Worm (Caenorhabditis elegans) whole organism, young adult: Measurements from ENCODE around the gene T11G6.3.
A peak's percentile ranks its signal among the peaks of the same experiment; 100 is the strongest.

Experiments used
- T07F8.4 ChIP-seq: sonication (generic microtip); optimal IDR thresholded peaks from 2 replicates; lab custom pipeline; 2016; ENCODE audit warnings: mild to moderate bottlenecking, missing genetic modification characterization, moderate library complexity, missing compliant biosample characterization
- T26A5.8 ChIP-seq: sonication (generic microtip); optimal IDR thresholded peaks from 2 replicates; lab custom pipeline; 2016; ENCODE audit warnings: missing genetic modification characterization, missing compliant biosample characterization
- Y79H2A.3 ChIP-seq: fragments of 200-800 bp; sonication (Bioruptor generic); conservative IDR thresholded peaks from 2 replicates; pipeline ENCODE4 v1.3.6; 2022; ENCODE audit warnings: missing genetic modification reagents, missing genetic modification characterization, missing compliant biosample characterization
- Y95B8A.8 ChIP-seq: fragments of 200-800 bp; sonication (Bioruptor generic); IDR thresholded peaks from 2 replicates; pipeline ENCODE4 v1.3.6; 2022; ENCODE audit warnings: missing genetic modification reagents, missing genetic modification characterization, missing compliant biosample characterization
- athp-1 ChIP-seq: sonication (generic microtip); optimal IDR thresholded peaks from 2 replicates; lab custom pipeline; 2017; ENCODE audit warnings: mild to moderate bottlenecking, missing genetic modification characterization, missing compliant biosample characterization
- cebp-1 ChIP-seq, 2 experiments: fragments of 200-800 bp in 1 of 2; sonication (Bioruptor generic) in 1 of 2; sonication (generic microtip) in 1 of 2; IDR thresholded peaks in 1 of 2; optimal IDR thresholded peaks in 1 of 2; 2 replicates each; pipeline versions ENCODE4 v1.3.6 to Lab custom; 2017 to 2022; ENCODE audit warnings: missing compliant biosample characterization in 2 of 2, missing genetic modification characterization in 2 of 2, mild to moderate bottlenecking in 1 of 2, missing genetic modification reagents in 1 of 2, moderate library complexity in 1 of 2
- efl-1 ChIP-seq: fragments of 150-350 bp; optimal IDR thresholded peaks from 2 replicates; lab custom pipeline; 2014; ENCODE audit warnings: missing biosample characterization, missing genetic modification reagents, missing genetic modification characterization
- him-1 ChIP-seq: sonication (generic microtip); optimal IDR thresholded peaks from 2 replicates; lab custom pipeline; 2016; ENCODE audit warnings: missing genotype, missing genetic modification reagents, missing genetic modification characterization, missing compliant biosample characterization
- lin-40 ChIP-seq: sonication (generic microtip); optimal IDR thresholded peaks from 2 replicates; lab custom pipeline; 2016; ENCODE audit warnings: missing genetic modification characterization, mild to moderate bottlenecking, missing compliant biosample characterization, missing genotype, missing genetic modification reagents
- lir-1 ChIP-seq: fragments of 200-800 bp; sonication (Bioruptor generic); conservative IDR thresholded peaks from 2 replicates; pipeline ENCODE4 v1.3.6; 2022; ENCODE audit warnings: missing genetic modification reagents, missing genetic modification characterization, missing compliant biosample characterization
- lsl-1 ChIP-seq: fragments of 200-800 bp; sonication (Bioruptor generic); optimal IDR thresholded peaks from 2 replicates; lab custom pipeline; 2018; ENCODE audit warnings: mild to moderate bottlenecking, missing genetic modification characterization, moderate library complexity, missing compliant biosample characterization
- madf-6 ChIP-seq: fragments of 200-800 bp; sonication (Bioruptor generic); IDR thresholded peaks from 2 replicates; pipeline ENCODE4 v1.3.6; 2022; ENCODE audit warnings: missing genetic modification reagents, missing genetic modification characterization, missing compliant biosample characterization
- madf-8 ChIP-seq: fragments of 200-800 bp; sonication (Bioruptor generic); conservative IDR thresholded peaks from 2 replicates; pipeline ENCODE4 v1.3.6; 2022; ENCODE audit warnings: missing genetic modification reagents, missing genetic modification characterization, missing compliant biosample characterization
- mel-28 ChIP-seq: sonication (generic microtip); optimal IDR thresholded peaks from 2 replicates; lab custom pipeline; 2016; ENCODE audit warnings: borderline replicate concordance, mild to moderate bottlenecking, missing genetic modification characterization, missing compliant biosample characterization
- mes-4 ChIP-seq: sonication (generic microtip); optimal IDR thresholded peaks from 2 replicates; lab custom pipeline; 2016; ENCODE audit warnings: missing genotype, missing genetic modification characterization, missing compliant biosample characterization
- mxl-1 ChIP-seq: sonication (generic microtip); optimal IDR thresholded peaks from 2 replicates; lab custom pipeline; 2016; ENCODE audit warnings: missing genetic modification characterization, missing compliant biosample characterization
- nfya-1 ChIP-seq: sonication (generic microtip); optimal IDR thresholded peaks from 2 replicates; lab custom pipeline; 2017; ENCODE audit warnings: antibody characterized with exemption, missing compliant biosample characterization, missing genetic modification characterization, borderline replicate concordance; ENCODE audit not compliant: insufficient read depth
- nfyb-1 ChIP-seq: fragments of 200-800 bp; sonication (Bioruptor generic); IDR thresholded peaks from 2 replicates; pipeline ENCODE4 v1.3.6; 2022; ENCODE audit warnings: missing genetic modification reagents, missing genetic modification characterization, missing compliant biosample characterization
- nhr-27 ChIP-seq: fragments of 200-800 bp; sonication (Bioruptor generic); optimal IDR thresholded peaks from 2 replicates; lab custom pipeline; 2018; ENCODE audit warnings: mild to moderate bottlenecking, missing genetic modification characterization, moderate library complexity, missing compliant biosample characterization
- nhr-80 ChIP-seq: sonication (generic microtip); optimal IDR thresholded peaks from 2 replicates; lab custom pipeline; 2016; ENCODE audit warnings: missing genetic modification characterization, missing compliant biosample characterization
- nhr-90 ChIP-seq: sonication (generic microtip); optimal IDR thresholded peaks from 2 replicates; lab custom pipeline; 2016; ENCODE audit warnings: missing genotype, mild to moderate bottlenecking, missing genetic modification characterization, missing compliant biosample characterization
- sea-2 ChIP-seq: fragments of 200-800 bp; sonication (Bioruptor generic); IDR thresholded peaks from 2 replicates; pipeline ENCODE4 v1.3.6; 2022; ENCODE audit warnings: missing genetic modification characterization, missing compliant biosample characterization
- snpc-1.3 ChIP-seq: sonication (generic microtip); optimal IDR thresholded peaks from 2 replicates; lab custom pipeline; 2017; ENCODE audit warnings: missing genetic modification characterization, mild to moderate bottlenecking, missing compliant biosample characterization, antibody characterized with exemption, moderate library complexity, missing genotype, missing genetic modification reagents; ENCODE audit not compliant: insufficient read depth

Gene T11G6.3

DNA sequence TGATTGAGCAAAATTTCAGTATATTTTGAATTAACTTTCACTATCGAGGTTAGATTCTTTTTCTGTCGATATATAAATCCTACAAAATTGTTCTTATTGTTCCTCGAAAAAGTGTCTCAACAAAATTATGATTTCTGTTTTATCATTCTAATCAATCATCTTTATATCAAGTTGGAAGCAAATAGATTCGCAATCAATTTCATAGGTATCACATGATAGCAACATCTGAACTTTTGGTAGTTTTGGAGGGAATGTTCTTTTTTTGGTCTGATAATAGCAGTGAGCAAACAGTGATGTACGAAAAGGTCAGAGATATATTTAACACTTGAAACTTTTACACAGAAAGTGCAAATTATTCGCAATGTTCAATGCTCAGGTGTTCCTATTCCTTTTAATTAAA lies 44.2 kb downstream of the T11G6.3 start:
- TF ChIP-seq lin-40 (tag; lab: Kevin White, UChicago) (no peak), cebp-1 (GFP tag; IDR thresholded peaks at IDR 0.05; lab: Robert Waterston, UW) (no peak), cebp-1 (tag; optimal IDR thresholded peaks at IDR 0.05; lab: Kevin White, UChicago) (peak; percentile 25), nfyb-1 (GFP tag; lab: Robert Waterston, UW) (0 out of 2 replicates have a peak, but pooled peaks have one; percentile 46), Y79H2A.3 (GFP tag; lab: Robert Waterston, UW) (no peak), nhr-80 (tag; lab: Kevin White, UChicago) (peak; percentile 55), him-1 (tag; lab: Kevin White, UChicago) (no peak)

DNA sequence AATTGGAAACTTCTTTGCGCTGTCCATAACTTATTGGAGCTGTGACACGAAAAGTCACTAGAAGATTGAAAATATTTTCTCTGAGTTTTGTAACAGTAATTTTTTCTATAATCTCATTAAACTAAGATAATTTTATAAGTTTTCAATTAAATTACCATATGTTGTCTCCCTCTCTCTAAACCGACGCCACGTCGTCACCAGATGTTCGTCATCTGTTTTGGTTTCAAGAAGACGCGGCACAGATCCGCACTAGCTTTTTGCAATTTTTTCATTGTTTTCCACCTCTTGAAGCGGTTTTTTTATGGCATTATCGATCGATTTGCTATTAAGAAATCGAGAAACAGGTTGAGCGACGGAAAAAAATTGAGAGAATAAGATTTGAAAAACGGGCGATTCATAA lies 51.1 kb downstream of the T11G6.3 start:
- TF ChIP-seq nhr-90 (tag; lab: Kevin White, UChicago) (no peak), lir-1 (GFP tag; lab: Robert Waterston, UW) (no peak), Y95B8A.8 (GFP tag; lab: Robert Waterston, UW) (no peak), efl-1 (GFP tag; lab: Kevin White, UChicago) (no peak), mxl-1 (tag; lab: Kevin White, UChicago) (no peak), nfya-1 (no peak), athp-1 (tag; lab: Kevin White, UChicago) (no peak), madf-6 (no peak), snpc-1.3 (tag; lab: Kevin White, UChicago) (no peak), madf-8 (GFP tag; lab: Robert Waterston, UW) (no peak), sea-2 (GFP tag; lab: Robert Waterston, UW) (no peak), mes-4 (no peak), nhr-27 (no peak), lsl-1 (no peak), mel-28 (tag; lab: Kevin White, UChicago) (no peak), T26A5.8 (tag; lab: Kevin White, UChicago) (no peak), T07F8.4 (tag; lab: Kevin White, UChicago) (no peak)
- TF ChIP-seq, all 124 proteins: peak for 0
